Fruit fly (Drosophila melanogaster): ENCODE measurements around the gene Es2.

The Es2 gene

DNA sequence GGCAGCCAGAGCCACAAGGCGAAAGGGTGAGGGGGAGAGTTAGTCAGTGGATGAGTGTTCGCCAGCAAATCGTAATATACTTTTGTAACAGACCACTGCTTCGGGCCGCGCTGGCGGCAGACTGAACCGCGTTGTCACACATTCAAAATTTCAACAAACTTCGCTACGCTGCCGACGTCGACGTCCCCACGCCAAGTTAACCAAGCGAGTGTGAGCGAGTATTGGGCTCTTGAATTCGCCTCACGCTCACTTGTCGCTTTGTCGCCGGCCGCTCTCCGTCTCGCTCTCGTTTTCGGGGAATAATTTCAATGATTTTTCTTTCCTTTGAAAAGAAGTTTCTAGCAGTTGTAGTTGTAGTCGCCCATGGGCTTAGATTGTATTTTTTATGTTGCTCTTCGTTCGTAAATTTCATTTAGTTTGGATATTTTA, 49.7 kb upstream of the Es2 start, which contains the start of gene lawc (continued):
- peak; percentile 89 for TF ChIP-seq Med (GFP tag)
- no peak for TF ChIP-seq Ets65A (GFP tag)
- no peak for TF ChIP-seq dati (GFP tag; IDR thresholded peaks at IDR 0.05)
- no peak for TF ChIP-seq emc (GFP tag; optimal IDR thresholded peaks at IDR 0.05)

DNA sequence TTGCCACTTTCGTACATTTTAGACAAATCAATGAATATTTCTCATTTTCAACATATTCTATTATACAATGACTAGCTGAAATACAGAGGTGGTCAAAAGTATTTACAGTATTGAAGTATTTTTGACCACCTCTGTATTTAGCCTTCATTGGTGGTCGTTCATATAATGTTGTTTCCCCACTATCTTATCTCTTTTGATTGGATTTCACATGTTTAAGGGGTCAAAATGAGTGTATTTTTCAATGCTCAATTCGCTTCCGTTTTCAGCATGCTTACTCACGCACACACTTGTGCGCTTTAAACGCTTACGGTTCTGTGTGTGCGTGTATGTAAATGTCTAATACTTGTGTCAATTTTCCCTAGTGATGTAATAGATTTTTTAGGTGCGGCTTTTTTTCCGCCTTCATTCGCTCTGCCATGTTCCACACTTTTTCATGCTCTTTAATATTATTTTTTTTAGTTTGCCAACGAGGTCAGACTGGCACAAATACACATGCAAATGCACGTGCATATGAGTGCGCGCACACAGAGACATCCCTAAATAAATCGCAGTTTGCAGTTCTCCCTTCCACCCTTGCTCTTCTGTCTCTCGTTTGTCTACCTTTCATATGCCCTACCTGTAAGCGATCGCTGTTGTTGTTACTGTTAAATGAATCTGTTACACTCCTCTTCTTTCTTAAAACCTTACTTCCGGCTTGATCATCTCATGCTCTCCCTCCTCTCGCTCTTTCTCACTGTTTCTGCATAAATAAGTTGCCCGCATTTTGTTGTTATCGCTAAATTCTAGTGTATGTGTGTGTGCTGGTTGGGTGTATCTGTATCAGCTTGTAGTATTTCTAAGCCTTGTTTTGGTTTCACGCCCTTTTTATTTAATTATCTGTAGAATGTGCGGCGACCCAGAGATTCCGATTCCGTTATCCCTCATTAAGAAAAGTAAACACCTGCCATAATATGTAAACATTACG, 48.8 kb upstream of the Es2 start:
- 0 out of 2 replicates have a peak, but pooled peaks have one; percentile 7 for TF ChIP-seq CG8765 (GFP tag; IDR thresholded peaks at IDR 0.05)
- TF ChIP-seq CG7987 (GFP tag; optimal IDR thresholded peaks at IDR 0.05): peak; percentile 26
- TF ChIP-seq Hmr (GFP tag; optimal IDR thresholded peaks at IDR 0.05): peak; percentile 4
- TF ChIP-seq CG15269 (tag; optimal IDR thresholded peaks at IDR 0.05): peak; percentile 9
- TF ChIP-seq CkIIα-i1 (GFP tag; IDR thresholded peaks at IDR 0.05): no peak
- no peak for TF ChIP-seq p53 (GFP tag; optimal IDR thresholded peaks at IDR 0.05)
- TF ChIP-seq sd (tag; optimal IDR thresholded peaks at IDR 0.05): peak; percentile 16
- TF ChIP-seq crol (GFP tag; IDR thresholded peaks at IDR 0.05): peak; percentile 67
- TF ChIP-seq zen (tag; optimal IDR thresholded peaks at IDR 0.05): peak; percentile 25
- peak; percentile 92 for TF ChIP-seq chinmo (GFP tag; IDR thresholded peaks at IDR 0.05; ENCODE audit: partially characterized antibody)
- no peak for TF ChIP-seq chif (GFP tag; optimal IDR thresholded peaks at IDR 0.05)
- TF ChIP-seq mirr (GFP tag; optimal IDR thresholded peaks at IDR 0.05): peak; percentile 79
- peak; percentile 23 for TF ChIP-seq CG12769 (tag; optimal IDR thresholded peaks at IDR 0.05)
- no peak for TF ChIP-seq hkb (optimal IDR thresholded peaks at IDR 0.05)
- TF ChIP-seq hkb (GFP tag; IDR thresholded peaks at IDR 0.05): peak; percentile 7; the same call in 1 of the 2 replicates
- TF ChIP-seq Stat92E (GFP tag; optimal IDR thresholded peaks at IDR 0.05): peak in 1 of 3 experiments; percentile 2
- TF ChIP-seq CG17328 (GFP tag; IDR thresholded peaks at IDR 0.05): no peak
- peak; percentile 76 for TF ChIP-seq pros (GFP tag; optimal IDR thresholded peaks at IDR 0.05)
- no peak for TF ChIP-seq CTCF (GFP tag; optimal IDR thresholded peaks at IDR 0.05)
- peak; percentile 44 for TF ChIP-seq D (optimal IDR thresholded peaks at IDR 0.05)
- TF ChIP-seq D (GFP tag; optimal IDR thresholded peaks at IDR 0.05): no peak
- TF ChIP-seq CG17385 (GFP tag; optimal IDR thresholded peaks at IDR 0.05): peak; percentile 73
- TF ChIP-seq sug (tag; optimal IDR thresholded peaks at IDR 0.05): peak; percentile 94
- TF ChIP-seq pb (GFP tag; optimal IDR thresholded peaks at IDR 0.05): no peak
- peak; percentile 75 for TF ChIP-seq sqz (GFP tag; optimal IDR thresholded peaks at IDR 0.05)
- TF ChIP-seq Trl (optimal IDR thresholded peaks at IDR 0.05): peak; percentile 27 to 54
- no peak for TF ChIP-seq Trl (GFP tag; optimal IDR thresholded peaks at IDR 0.05)
- TF ChIP-seq CG10209 (GFP tag; optimal IDR thresholded peaks at IDR 0.05): peak; percentile 1
- no peak for TF ChIP-seq lilli (GFP tag; optimal IDR thresholded peaks at IDR 0.05)
- no peak for TF ChIP-seq trh (GFP tag; optimal IDR thresholded peaks at IDR 0.05)
- no peak for TF ChIP-seq CG9797 (GFP tag; optimal IDR thresholded peaks at IDR 0.05)
- TF ChIP-seq ci (GFP tag; IDR thresholded peaks at IDR 0.05): peak; percentile 58; the same call in 1 of the 3 replicates
- no peak for TF ChIP-seq CG8359 (GFP tag; optimal IDR thresholded peaks at IDR 0.05; ENCODE audit: borderline replicate concordance)
- no peak for TF ChIP-seq CG13287 (GFP tag; IDR thresholded peaks at IDR 0.05; ENCODE audit: partially characterized antibody)
- TF ChIP-seq exex (tag; optimal IDR thresholded peaks at IDR 0.05): peak; percentile 41
- peak; percentile 3 for TF ChIP-seq ATbp (GFP tag; optimal IDR thresholded peaks at IDR 0.05)
- TF ChIP-seq CG6854 (GFP tag; optimal IDR thresholded peaks at IDR 0.05): peak; percentile 9
- TF ChIP-seq gcm2 (GFP tag; optimal IDR thresholded peaks at IDR 0.05): no peak
- TF ChIP-seq CG10543 (GFP tag; optimal IDR thresholded peaks at IDR 0.05): peak; percentile 68
- TF ChIP-seq gcm (GFP tag; optimal IDR thresholded peaks at IDR 0.05): peak; percentile 70
- peak in 1 of 2 experiments; percentile 56 for TF ChIP-seq Hr78 (GFP tag; optimal IDR thresholded peaks at IDR 0.05)
- no peak for TF ChIP-seq gsb-n (tag; optimal IDR thresholded peaks at IDR 0.05)
- no peak for TF ChIP-seq CG9932 (GFP tag; IDR thresholded peaks at IDR 0.05)
